Worm (Caenorhabditis elegans): ENCODE measurements around the gene Y39F10A.3.

DNA sequence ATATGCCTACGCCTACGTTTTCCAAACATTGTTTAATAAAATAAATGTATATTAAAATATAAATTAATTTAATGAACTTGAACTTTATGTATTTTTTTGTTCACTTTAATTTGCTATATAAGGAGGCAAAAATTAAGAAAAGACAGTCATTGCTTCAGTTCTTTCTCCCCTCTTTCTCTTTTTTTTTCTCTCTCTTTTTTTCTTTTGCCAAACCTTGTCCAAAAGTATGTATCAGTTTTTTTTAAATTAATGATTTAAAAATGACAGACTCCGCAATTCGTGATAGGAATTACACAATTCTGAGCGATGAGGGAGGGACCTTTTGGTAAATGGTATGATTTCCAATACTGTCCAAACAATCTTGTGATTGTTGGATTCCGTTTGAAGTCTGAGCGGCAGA lies 20.2 kb upstream of the Y39F10A.3 start, which contains the start of gene F46F5.13:
- TF ChIP-seq vab-7 (GFP tag; IDR thresholded peaks at IDR 0.05) (no peak), ztf-11 (tag; optimal IDR thresholded peaks at IDR 0.05) (no peak), ZK546.5 (tag; optimal IDR thresholded peaks at IDR 0.05) (no peak), nhr-48 (tag; optimal IDR thresholded peaks at IDR 0.05) (no peak), egl-43 (GFP tag; IDR thresholded peaks at IDR 0.05) (no peak), F44E2.7 (GFP tag; IDR thresholded peaks at IDR 0.05) (no peak), aha-1 (tag) (no peak), spr-1 (tag; optimal IDR thresholded peaks at IDR 0.05) (no peak), fos-1 (tag; optimal IDR thresholded peaks at IDR 0.05) (no peak), pqm-1 (tag; optimal IDR thresholded peaks at IDR 0.05) (no peak), F26F4.8 (GFP tag; conservative IDR thresholded peaks at IDR 0.05) (no peak), nhr-11 (tag; optimal IDR thresholded peaks at IDR 0.05) (no peak), aly-2 (tag; optimal IDR thresholded peaks at IDR 0.05) (no peak), egl-27 (tag; optimal IDR thresholded peaks at IDR 0.05) (no peak)
